Worm (Caenorhabditis elegans): Measurements from ENCODE around the gene C36C9.4.

DNA sequence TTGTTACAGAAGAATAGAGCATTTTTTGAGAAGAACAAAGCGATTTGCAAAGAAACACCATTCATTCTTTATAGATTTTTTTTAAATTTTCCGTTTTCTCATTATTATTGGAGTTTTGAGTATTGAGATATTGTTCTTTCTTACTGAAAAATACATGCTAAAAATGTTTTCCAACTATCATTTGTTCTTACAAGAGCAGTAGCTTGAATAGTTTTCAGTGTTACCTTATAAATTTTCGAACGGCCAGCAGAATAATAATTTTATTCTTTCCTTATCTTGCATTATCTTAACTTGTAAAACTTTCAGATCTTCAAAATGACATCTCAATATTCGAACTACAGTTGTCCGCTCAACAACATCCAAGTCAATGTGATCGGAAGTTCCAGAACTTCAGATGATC is 41.6 kb downstream of the C36C9.4 start, which contains the start of gene tbx-32:
- no peak for TF ChIP-seq mdl-1 (tag; optimal IDR thresholded peaks at IDR 0.05)
- TF ChIP-seq nhr-28 (tag; optimal IDR thresholded peaks at IDR 0.05): no peak
- TF ChIP-seq nhr-76 (tag; optimal IDR thresholded peaks at IDR 0.05): no peak
- TF ChIP-seq lin-39 (tag; optimal IDR thresholded peaks at IDR 0.05): no peak
- TF ChIP-seq nhr-12 (tag; optimal IDR thresholded peaks at IDR 0.05): no peak
- TF ChIP-seq unc-39 (tag; optimal IDR thresholded peaks at IDR 0.05): no peak
- TF ChIP-seq nhr-77 (tag; optimal IDR thresholded peaks at IDR 0.05): no peak
